Fruit fly (Drosophila melanogaster): ENCODE data around the gene tutl.

- no peak for TF ChIP-seq rn (GFP tag; IDR thresholded peaks at IDR 0.05)
- TF ChIP-seq CG32121 (GFP tag; IDR thresholded peaks at IDR 0.05): 0 out of 2 replicates have a peak, but pooled peaks have one; percentile 37
- TF ChIP-seq CG8159 (tag; optimal IDR thresholded peaks at IDR 0.05): no peak
- no peak for TF ChIP-seq CG8301 (tag; optimal IDR thresholded peaks at IDR 0.05)
- TF ChIP-seq EcR (GFP tag; optimal IDR thresholded peaks at IDR 0.05): no peak
Measured at dm6 chr2L:4324254-4324653, 41.3 kb downstream of the tutl start, which contains the start of gene bdl.

Measured in whole organism, pupa.